Worm (Caenorhabditis elegans) whole organism, mixed stage, embryonic: ENCODE measurements around the gene aagr-3.

Experiments
- M03D4.4 ChIP-seq: sonication (generic microtip); optimal IDR thresholded peaks from 2 replicates; lab custom pipeline; 2017; ENCODE audit warnings: mild to moderate bottlenecking, missing genetic modification characterization, missing compliant biosample characterization
- ceh-83 ChIP-seq: fragments of 200-800 bp; sonication (Bioruptor generic); optimal IDR thresholded peaks from 2 replicates; lab custom pipeline; 2018; ENCODE audit warnings: mild to moderate bottlenecking, missing genetic modification characterization, missing compliant biosample characterization
- elt-1 ChIP-seq: sonication (generic microtip); optimal IDR thresholded peaks from 2 replicates; lab custom pipeline; 2017; ENCODE audit warnings: missing genetic modification characterization, mild to moderate bottlenecking, missing compliant biosample characterization, antibody characterized with exemption, moderate library complexity, borderline replicate concordance; ENCODE audit not compliant: insufficient read depth
- elt-3 ChIP-seq: fragments of 150-350 bp; optimal IDR thresholded peaks from 2 replicates; lab custom pipeline; 2014; ENCODE audit warnings: missing biosample characterization, missing genetic modification characterization
- lsy-2 ChIP-seq: fragments of 150-350 bp; optimal IDR thresholded peaks from 2 replicates; lab custom pipeline; 2014; ENCODE audit warnings: missing biosample characterization, missing genetic modification characterization
- mep-1 ChIP-seq: fragments of 150-350 bp; optimal IDR thresholded peaks from 2 replicates; lab custom pipeline; 2017; ENCODE audit warnings: missing biosample characterization, missing genetic modification reagents, missing genetic modification characterization, inconsistent platforms
- nhr-237 ChIP-seq: fragments of 150-350 bp; optimal IDR thresholded peaks from 2 replicates; lab custom pipeline; 2014; ENCODE audit warnings: missing biosample characterization, missing genetic modification characterization
- nhr-76 ChIP-seq: sonication (generic microtip); optimal IDR thresholded peaks from 2 replicates; lab custom pipeline; 2017; ENCODE audit warnings: missing biosample characterization, missing genetic modification characterization
- snpc-4 ChIP-seq: fragments of 150-350 bp; optimal IDR thresholded peaks from 2 replicates; lab custom pipeline; 2014; ENCODE audit warnings: missing biosample characterization, missing genetic modification characterization
- sptf-1 ChIP-seq: sonication (generic microtip); optimal IDR thresholded peaks from 2 replicates; lab custom pipeline; 2017; ENCODE audit warnings: mild to moderate bottlenecking, missing genetic modification characterization, moderate library complexity, missing compliant biosample characterization
- unc-62 ChIP-seq: fragments of 150-350 bp; optimal IDR thresholded peaks from 2 replicates; lab custom pipeline; 2014; ENCODE audit warnings: missing biosample characterization, missing genetic modification reagents, missing genetic modification characterization
- ztf-11 ChIP-seq: fragments of 150-350 bp; optimal IDR thresholded peaks from 2 replicates; lab custom pipeline; 2014; ENCODE audit warnings: missing biosample characterization, missing genetic modification characterization

DNA sequence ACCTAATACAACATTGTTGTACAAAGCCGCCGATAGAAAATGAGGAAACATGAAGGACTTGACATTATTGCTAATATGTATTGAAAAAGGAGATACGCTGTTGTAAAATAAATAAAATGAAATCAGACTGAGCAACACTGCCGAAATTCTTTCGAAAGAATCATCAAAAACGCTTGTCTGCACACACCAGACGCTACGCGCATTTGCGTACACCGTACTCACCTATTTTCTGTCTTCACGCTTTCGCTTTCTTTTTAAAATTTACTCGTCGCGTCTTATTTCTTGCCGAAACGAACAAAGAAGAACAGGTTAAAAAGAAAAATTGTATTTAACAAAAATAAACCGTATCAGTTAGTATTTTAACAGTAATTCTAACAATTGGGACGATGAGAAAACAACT, 38.6 kb downstream of the aagr-3 start:
- TF ChIP-seq M03D4.4 = no peak
- TF ChIP-seq nhr-237 (tag; lab: Kevin White, UChicago) = no peak
- TF ChIP-seq nhr-76 (tag; lab: Kevin White, UChicago) = no peak
- TF ChIP-seq elt-3 (tag; lab: Kevin White, UChicago) = no peak
- TF ChIP-seq snpc-4 (tag; lab: Kevin White, UChicago) = no peak
- TF ChIP-seq unc-62 (GFP tag; lab: Kevin White, UChicago) = no peak
- no peak for TF ChIP-seq ztf-11
- no peak for TF ChIP-seq sptf-1 (tag; lab: Kevin White, UChicago)
- no peak for TF ChIP-seq elt-1 (tag; lab: Kevin White, UChicago)
- TF ChIP-seq mep-1 = peak; percentile 37
- no peak for TF ChIP-seq ceh-83
- TF ChIP-seq lsy-2 (tag; lab: Kevin White, UChicago) = peak; percentile 90
